Worm (Caenorhabditis elegans): ENCODE results near the gene R13H7.2.

ce11 chrIV:6804815-6805214 is 54.4 kb downstream of the R13H7.2 start, which contains the start of gene C17H12.37:
- TF ChIP-seq tab-1 (GFP tag; IDR thresholded peaks at IDR 0.05) (no peak), T22C8.4 (GFP tag; IDR thresholded peaks at IDR 0.05) (no peak), ztf-29 (GFP tag; IDR thresholded peaks at IDR 0.05) (no peak), ztf-23 (GFP tag; IDR thresholded peaks at IDR 0.05) (no peak), flt-1 (GFP tag; IDR thresholded peaks at IDR 0.05) (no peak), med-1 (GFP tag; optimal IDR thresholded peaks at IDR 0.05; ENCODE audit: insufficient read depth) (no peak), ref-1 (GFP tag; conservative IDR thresholded peaks at IDR 0.05) (no peak)

Measured in whole organism, midembryonic.